Worm (Caenorhabditis elegans) whole organism, midembryonic: Measurements from ENCODE around the gene F16H6.8.

ENCODE experiments used
- T22C8.4 ChIP-seq: fragments of 200-800 bp; sonication (Bioruptor generic); IDR thresholded peaks from 2 replicates; pipeline ENCODE4 v1.3.6; 2022; ENCODE audit warnings: missing genetic modification characterization, missing compliant biosample characterization
- cog-1 ChIP-seq: sonication (generic microtip); optimal IDR thresholded peaks from 2 replicates; lab custom pipeline; 2016; ENCODE audit warnings: missing genetic modification characterization, missing compliant biosample characterization
- flt-1 ChIP-seq: fragments of 200-800 bp; sonication (Bioruptor generic); IDR thresholded peaks from 2 replicates; pipeline ENCODE4 v1.3.6; 2022; ENCODE audit warnings: missing genetic modification characterization, missing compliant biosample characterization
- klf-2 ChIP-seq: fragments of 200-800 bp; sonication (Bioruptor generic); conservative IDR thresholded peaks from 2 replicates; pipeline ENCODE4 v1.3.6; 2022; ENCODE audit warnings: missing genetic modification reagents, missing genetic modification characterization, missing compliant biosample characterization
- med-1 ChIP-seq: sonication (generic microtip); optimal IDR thresholded peaks from 2 replicates; lab custom pipeline; 2017; ENCODE audit warnings: missing genetic modification characterization, mild to moderate bottlenecking, missing compliant biosample characterization, antibody characterized with exemption, missing genetic modification reagents; ENCODE audit not compliant: insufficient read depth
- ref-1 ChIP-seq: fragments of 200-800 bp; sonication (Bioruptor generic); conservative IDR thresholded peaks from 2 replicates; pipeline ENCODE4 v1.3.6; 2022; ENCODE audit warnings: missing genetic modification reagents, missing genetic modification characterization, missing compliant biosample characterization
- tab-1 ChIP-seq: fragments of 200-800 bp; sonication (Bioruptor generic); IDR thresholded peaks from 2 replicates; pipeline ENCODE4 v1.3.6; 2022; ENCODE audit warnings: missing genetic modification characterization, missing compliant biosample characterization
- ztf-23 ChIP-seq: fragments of 200-800 bp; sonication (Bioruptor generic); IDR thresholded peaks from 2 replicates; pipeline ENCODE4 v1.3.6; 2022; ENCODE audit warnings: missing genetic modification reagents, missing genetic modification characterization, missing compliant biosample characterization
- ztf-29 ChIP-seq: fragments of 200-800 bp; sonication (Bioruptor generic); IDR thresholded peaks from 2 replicates; pipeline ENCODE4 v1.3.6; 2022; ENCODE audit warnings: missing genetic modification reagents, missing genetic modification characterization, missing compliant biosample characterization

- TF ChIP-seq klf-2 (no peak), T22C8.4 (no peak), flt-1 (no peak), tab-1 (no peak), cog-1 (tag; lab: Kevin White, UChicago) (no peak), med-1 (GFP tag; lab: Kevin White, UChicago) (no peak), ref-1 (GFP tag; lab: Robert Waterston, UW) (no peak), ztf-23 (GFP tag; lab: Robert Waterston, UW) (no peak), ztf-29 (GFP tag; lab: Robert Waterston, UW) (no peak)
Observed at ce11 chrV:18243227-18243626, 27.2 kb upstream of the F16H6.8 start.
